Fruit fly (Drosophila melanogaster) whole organism, larva: Measurements from ENCODE around the gene CG13050.

Source experiments
- noc ChIP-seq: fragments of 200-800 bp; sonication (Bioruptor generic); optimal IDR thresholded peaks from 3 replicates; lab custom pipeline; 2019; ENCODE audit warnings: missing biosample characterization, mild to moderate bottlenecking, missing genetic modification characterization, moderate library complexity

Gene CG13050

dm6 chr3L:16291678-16292077 is 12.6 kb upstream of the CG13050 start:
- no peak for TF ChIP-seq noc

DNA sequence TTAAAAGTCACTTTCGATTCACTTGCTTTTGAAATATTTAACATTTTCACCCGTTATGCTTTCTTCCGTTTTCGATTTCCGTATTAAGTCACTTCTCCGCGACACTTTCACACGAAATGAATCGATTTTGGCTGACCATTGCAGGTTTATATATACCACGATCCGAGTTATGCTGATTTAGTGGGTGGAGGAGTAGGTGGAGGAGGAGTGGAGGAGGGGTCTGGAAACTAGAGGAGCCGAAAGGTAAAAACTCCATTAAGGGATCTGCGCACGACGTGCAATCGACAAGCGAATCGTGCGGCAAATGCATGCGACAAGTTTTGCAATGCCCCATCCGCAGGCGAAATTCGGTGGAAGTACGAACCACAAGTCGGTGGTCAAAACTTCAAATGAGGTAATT is 11.8 kb upstream of the CG13050 start, which contains the start of gene CG13045:
Gene CG13045, minus strand, starts transcription at position 101 of the 400 bp plus-strand sequence.
- TF ChIP-seq noc = no peak

- TF ChIP-seq noc = no peak
Observed at dm6 chr3L:16289067-16289466, 10.0 kb upstream of the CG13050 start.

DNA sequence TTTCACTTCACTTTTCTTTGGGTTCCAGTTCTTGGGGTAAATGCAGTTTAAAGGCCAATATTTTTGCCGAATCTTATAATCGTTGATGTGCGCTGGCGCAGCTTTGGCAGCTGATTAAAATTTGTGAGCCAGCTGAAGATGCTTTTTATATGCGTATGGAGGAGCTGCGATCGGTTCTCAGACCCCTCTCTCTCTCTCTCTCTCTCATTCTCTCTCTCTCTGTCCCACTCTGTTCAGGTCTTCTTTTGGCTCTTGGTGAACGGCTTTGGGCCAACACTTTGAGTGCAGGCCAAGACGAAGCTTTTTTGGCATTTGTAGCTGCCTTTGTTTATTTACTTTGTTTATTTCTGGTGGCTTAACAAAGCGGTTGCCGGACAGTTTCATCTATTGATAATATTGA is 9.3 kb upstream of the CG13050 start, which contains the start of gene CG13046:
Gene CG13046, minus strand, starts transcription at position 101 of the 400 bp plus-strand sequence.
- no peak for TF ChIP-seq noc

- no peak for TF ChIP-seq noc
Observed at dm6 chr3L:16286258-16286657, 7.2 kb upstream of the CG13050 start.

DNA sequence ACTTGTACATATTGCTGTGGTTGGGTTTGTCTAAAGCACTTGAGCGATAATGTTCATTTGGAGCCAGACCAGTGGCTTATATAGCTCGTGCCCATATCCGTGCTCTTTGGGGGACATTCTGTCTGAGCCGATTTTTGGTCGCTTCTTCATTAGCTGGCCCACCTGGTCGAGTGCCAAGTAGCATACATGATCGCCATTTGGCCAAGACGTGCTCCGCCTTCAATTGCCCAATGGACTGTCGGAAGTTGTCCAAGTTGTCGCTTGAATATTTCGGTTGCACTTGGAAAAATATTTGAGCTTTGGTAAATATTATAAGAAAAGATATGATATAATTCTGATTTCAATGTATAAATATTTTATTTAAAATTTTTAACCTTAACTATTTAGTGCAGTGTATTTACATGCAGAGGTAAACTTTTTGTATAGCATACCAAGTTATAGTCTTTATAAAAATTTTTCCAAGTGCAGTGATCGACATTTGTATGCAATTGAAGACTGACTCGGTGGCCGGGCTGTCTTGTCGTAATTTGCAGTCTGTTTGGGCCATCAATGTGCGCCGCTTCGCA is 6.4 kb upstream of the CG13050 start, which contains the start of gene CG13047:
Gene CG13047, minus strand, starts transcription at position 51 of the 566 bp plus-strand sequence.
- no peak for TF ChIP-seq noc

dm6 chr3L:16283821-16284220 is 4.8 kb upstream of the CG13050 start, which contains the start of gene CG13048:
CG13048 (minus strand) TSS chr3L:16283921.
- TF ChIP-seq noc = no peak

DNA sequence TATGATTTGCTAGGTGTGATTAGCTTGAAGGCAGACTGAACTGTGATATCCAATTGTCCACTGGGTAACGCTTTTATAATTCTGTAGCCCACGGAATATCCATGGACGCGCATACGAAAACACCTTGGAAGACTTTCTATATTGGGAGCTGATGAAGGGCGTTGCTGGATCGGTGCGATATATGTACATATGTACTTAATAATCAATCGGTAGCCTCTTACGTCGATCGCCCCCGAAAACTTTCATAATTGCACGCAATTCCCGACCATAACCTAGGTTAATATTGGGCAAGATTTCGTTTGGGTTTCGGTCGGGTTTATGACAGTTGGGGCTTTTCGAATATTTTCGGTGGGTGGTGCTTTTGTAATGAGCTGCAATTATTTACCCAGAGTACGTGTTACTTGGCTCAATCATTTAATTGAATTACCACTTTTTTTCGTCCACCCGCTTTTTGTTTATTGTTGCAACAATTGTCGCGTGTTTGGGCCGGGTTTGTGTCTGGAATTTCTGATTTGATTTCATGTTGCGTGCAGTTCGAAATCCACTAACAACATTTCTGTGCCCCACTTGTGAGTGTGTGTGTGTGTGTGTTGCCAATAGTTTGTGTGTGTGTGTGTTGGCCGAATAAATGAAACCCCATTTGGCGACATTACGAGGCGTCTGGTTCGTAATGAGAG is 2.9 kb upstream of the CG13050 start, which contains the start of gene CG13049:
Gene CG13049, minus strand, starts transcription at position 51 of the 677 bp plus-strand sequence.
- no peak for TF ChIP-seq noc

DNA sequence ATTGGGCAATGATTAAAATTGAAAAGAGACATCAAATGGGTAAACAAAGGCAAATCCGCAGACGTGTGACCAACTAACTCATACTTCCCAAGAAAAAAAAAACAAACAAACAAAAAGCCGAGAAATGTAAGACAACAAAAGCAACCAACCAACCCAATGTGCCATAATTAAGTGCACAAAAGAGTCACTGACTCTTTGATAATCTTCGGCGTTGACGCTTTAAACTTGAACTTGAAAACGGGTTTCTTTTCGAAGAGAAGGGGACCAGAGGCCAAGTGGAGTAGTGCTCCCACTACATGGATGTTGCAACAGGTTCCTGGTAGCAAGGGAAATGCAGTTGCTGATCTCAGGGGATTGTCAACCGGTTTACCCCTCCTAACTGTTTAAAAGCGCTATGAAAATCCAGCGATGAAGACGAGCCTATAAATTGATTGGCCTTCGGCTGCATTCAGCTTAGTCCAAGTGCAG is 950 bp upstream of the CG13050 start, which contains the start of gene CG13064:
Gene CG13064, plus strand, starts transcription at position 418 of the 468 bp plus-strand sequence.
- TF ChIP-seq noc = no peak

DNA sequence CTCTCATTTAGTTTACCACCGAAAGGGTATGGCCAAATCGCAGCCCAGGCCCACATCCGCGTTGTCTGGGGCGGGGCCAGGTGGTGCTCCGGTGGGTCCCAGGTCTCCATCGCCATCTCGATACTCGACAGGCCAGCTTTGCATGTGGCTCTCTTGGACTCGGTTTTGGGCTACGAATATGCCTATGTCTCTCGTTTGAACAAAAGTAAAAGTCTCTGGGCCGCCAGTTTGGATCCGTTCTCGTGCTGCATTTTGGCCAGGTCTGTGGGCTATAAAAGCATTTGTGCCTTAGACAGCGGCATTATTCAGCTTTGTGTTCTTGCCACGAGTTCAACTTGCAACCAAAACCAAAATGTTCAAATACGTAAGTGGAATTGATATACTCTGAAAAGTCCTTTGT is 1.9 kb downstream of the CG13050 start, which contains the start of gene CG13065:
Gene CG13065, plus strand, starts transcription at position 301 of the 400 bp plus-strand sequence.
- TF ChIP-seq noc = no peak

- no peak for TF ChIP-seq noc
Observed at dm6 chr3L:16275391-16276017, 3.6 kb downstream of the CG13050 start.

DNA sequence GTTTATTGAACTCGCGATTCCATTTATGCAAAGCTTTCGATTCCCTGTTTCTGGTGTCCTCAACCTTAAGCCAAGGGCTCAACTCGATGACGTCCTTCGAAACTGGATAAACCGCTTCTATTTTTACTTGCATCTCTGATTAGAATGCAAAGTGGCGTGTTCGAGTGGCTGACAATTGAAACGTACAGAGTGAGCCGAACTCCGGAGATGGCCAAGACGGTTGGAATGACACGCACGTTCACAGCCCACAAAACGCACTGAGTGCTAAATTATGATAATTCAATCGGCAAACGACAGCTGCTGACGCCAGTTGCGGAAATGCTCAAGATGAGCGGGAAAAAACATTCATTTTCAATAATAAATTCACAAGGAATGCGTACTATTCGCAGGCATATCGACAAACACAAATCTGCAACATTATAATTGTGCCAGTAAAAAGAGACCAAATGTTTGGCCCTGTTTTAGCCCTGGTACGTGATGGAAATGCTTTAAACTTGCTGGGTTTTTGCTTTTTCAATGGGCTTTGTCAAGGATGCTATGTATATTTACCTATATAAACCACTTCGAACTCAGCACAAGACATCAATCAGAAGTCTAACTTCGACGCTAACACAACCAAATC is 6.6 kb downstream of the CG13050 start, which contains the start of gene CG13066:
Gene CG13066, plus strand, starts transcription at position 572 of the 622 bp plus-strand sequence.
- no peak for TF ChIP-seq noc

- no peak for TF ChIP-seq noc
Observed at dm6 chr3L:16270802-16271332, 8.2 kb downstream of the CG13050 start, which contains the start of the genes CG34248 and CG13067. CG34248 (minus strand) TSS chr3L:16270902. CG13067 (plus strand) TSS chr3L:16271282.

dm6 chr3L:16269092-16269491 is 10.0 kb downstream of the CG13050 start, which contains the start of gene CG13068:
CG13068 (plus strand) TSS chr3L:16269392.
- no peak for TF ChIP-seq noc

dm6 chr3L:16268106-16268733 is 10.9 kb downstream of the CG13050 start, which contains the start of gene CG4950:
CG4950 (minus strand) TSS chr3L:16268156.
- TF ChIP-seq noc = no peak
